Worm (Caenorhabditis elegans) whole organism, L2 larva: ENCODE measurements around the gene C06A1.6.

Experiments
- ama-1 ChIP-seq: fragments of 150-350 bp; optimal IDR thresholded peaks from 2 replicates; lab custom pipeline; 2018; ENCODE audit warnings: inconsistent platforms
- lin-39 ChIP-seq: fragments of 150-350 bp; optimal IDR thresholded peaks from 2 replicates; lab custom pipeline; 2014; ENCODE audit warnings: missing biosample characterization, missing genetic modification reagents, missing genetic modification characterization
- lsy-2 ChIP-seq, 2 experiments: fragments of 150-350 bp in 1 of 2; sonication (generic microtip) in 1 of 2; optimal IDR thresholded peaks; 2 replicates each; lab custom pipeline; 2014 to 2017; ENCODE audit warnings: missing biosample characterization in 2 of 2, missing genetic modification characterization in 2 of 2
- mdl-1 ChIP-seq, 2 experiments: fragments of 150-350 bp in 1 of 2; sonication (generic microtip) in 1 of 2; optimal IDR thresholded peaks; 2 replicates each; lab custom pipeline; 2017; ENCODE audit warnings: missing biosample characterization in 2 of 2, missing genetic modification characterization in 2 of 2
- nhr-10 ChIP-seq: sonication (generic microtip); optimal IDR thresholded peaks from 2 replicates; lab custom pipeline; 2017; ENCODE audit warnings: missing biosample characterization, missing genetic modification characterization
- nhr-11 ChIP-seq: fragments of 150-350 bp; optimal IDR thresholded peaks from 2 replicates; lab custom pipeline; 2014; ENCODE audit warnings: missing biosample characterization, missing genetic modification characterization
- nhr-237 ChIP-seq: fragments of 150-350 bp; optimal IDR thresholded peaks from 2 replicates; lab custom pipeline; 2014; ENCODE audit warnings: missing biosample characterization, missing genetic modification characterization
- nhr-25 ChIP-seq: fragments of 150-350 bp; sonication (generic microtip); optimal IDR thresholded peaks from 3 replicates; lab custom pipeline; 2014; ENCODE audit warnings: missing biosample characterization, missing genetic modification characterization
- sma-3 ChIP-seq: sonication (generic microtip); optimal IDR thresholded peaks from 2 replicates; lab custom pipeline; 2016; ENCODE audit warnings: missing genetic modification reagents, missing genetic modification characterization, missing compliant biosample characterization
- snpc-4 ChIP-seq: fragments of 150-350 bp; optimal IDR thresholded peaks from 2 replicates; lab custom pipeline; 2014; ENCODE audit warnings: missing biosample characterization, missing genetic modification characterization
- unc-55 ChIP-seq: fragments of 150-350 bp; sonication (generic microtip); optimal IDR thresholded peaks from 3 replicates; lab custom pipeline; 2014; ENCODE audit warnings: missing biosample characterization, missing genetic modification reagents, missing genetic modification characterization
- ztf-11 ChIP-seq: sonication (generic microtip); optimal IDR thresholded peaks from 2 replicates; lab custom pipeline; 2017; ENCODE audit warnings: missing biosample characterization, missing genetic modification characterization

DNA sequence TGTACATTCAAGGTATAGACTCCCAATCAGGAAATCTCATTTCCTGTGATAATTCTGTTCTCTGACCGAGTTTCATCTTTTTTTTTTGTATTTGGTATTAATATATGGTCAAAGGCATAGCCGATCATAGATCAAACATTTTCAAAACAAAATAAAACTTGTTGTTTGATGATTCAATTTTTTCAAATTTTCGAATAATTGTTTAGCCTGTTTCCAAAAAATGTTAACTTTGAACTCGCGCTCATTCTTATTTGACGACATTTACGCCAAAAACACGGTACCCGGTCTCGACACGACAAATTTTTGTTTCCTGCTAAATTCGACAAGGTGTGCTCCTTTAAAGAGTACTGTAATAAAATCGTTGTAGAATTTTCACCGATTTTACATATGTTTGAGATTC lies 44.3 kb upstream of the C06A1.6 start:
- no peak for TF ChIP-seq lsy-2 (tag; optimal IDR thresholded peaks at IDR 0.05; lab: Kevin White, UChicago)
- TF ChIP-seq ztf-11, result no peak
- TF ChIP-seq snpc-4 (tag; lab: Kevin White, UChicago), result no peak
- no peak for TF ChIP-seq nhr-11 (tag; lab: Kevin White, UChicago)
- TF ChIP-seq lin-39, result no peak
- TF ChIP-seq mdl-1 (tag; optimal IDR thresholded peaks at IDR 0.05; lab: Kevin White, UChicago), result no peak
- no peak for TF ChIP-seq ama-1 (lab: Kevin White, UChicago)
- no peak for TF ChIP-seq nhr-25
- no peak for TF ChIP-seq nhr-237 (tag; lab: Kevin White, UChicago)
- TF ChIP-seq sma-3 (GFP tag; lab: Kevin White, UChicago), result no peak
- no peak for TF ChIP-seq nhr-10 (tag; lab: Kevin White, UChicago)
- TF ChIP-seq unc-55 (GFP tag; lab: Kevin White, UChicago), result no peak
